Worm (Caenorhabditis elegans) whole organism, early embryonic: Measurements from ENCODE around the gene unc-51.

ENCODE experiments used
- aly-1 ChIP-seq: sonication (generic microtip); optimal IDR thresholded peaks from 2 replicates; lab custom pipeline; 2016; ENCODE audit warnings: missing genetic modification characterization, missing compliant biosample characterization
- ama-1 ChIP-seq: fragments of 150-350 bp; optimal IDR thresholded peaks from 2 replicates; lab custom pipeline; 2014
- ceh-13 ChIP-seq: fragments of 200-800 bp; sonication (Bioruptor generic); optimal IDR thresholded peaks from 2 replicates; lab custom pipeline; 2018; ENCODE audit warnings: mild to moderate bottlenecking, missing genetic modification characterization, missing compliant biosample characterization
- ceh-36 ChIP-seq: sonication (generic microtip); optimal IDR thresholded peaks from 2 replicates; lab custom pipeline; 2016; ENCODE audit warnings: missing genetic modification characterization, inconsistent platforms, missing compliant biosample characterization
- flt-1 ChIP-seq: fragments of 200-800 bp; sonication (Bioruptor generic); IDR thresholded peaks from 2 replicates; pipeline ENCODE4 v1.3.6; 2022; ENCODE audit warnings: missing genetic modification characterization, missing compliant biosample characterization
- hmbx-1 ChIP-seq: sonication (generic microtip); optimal IDR thresholded peaks from 2 replicates; lab custom pipeline; 2016; ENCODE audit warnings: mild to moderate bottlenecking, missing genetic modification characterization, missing compliant biosample characterization
- hmg-4 ChIP-seq: fragments of 200-800 bp; sonication (Bioruptor generic); optimal IDR thresholded peaks from 2 replicates; lab custom pipeline; 2018; ENCODE audit warnings: mild to moderate bottlenecking, missing genetic modification characterization, missing compliant biosample characterization
- hnd-1 ChIP-seq: sonication (generic microtip); optimal IDR thresholded peaks from 2 replicates; lab custom pipeline; 2016; ENCODE audit warnings: missing genetic modification characterization, missing compliant biosample characterization
- scrt-1 ChIP-seq: fragments of 200-800 bp; sonication (Bioruptor generic); IDR thresholded peaks from 2 replicates; pipeline ENCODE4 v1.3.6; 2022; ENCODE audit warnings: missing genetic modification characterization, missing compliant biosample characterization
- tbx-37 ChIP-seq: fragments of 200-800 bp; sonication (Bioruptor generic); conservative IDR thresholded peaks from 2 replicates; pipeline ENCODE4 v1.3.6; 2022; ENCODE audit warnings: missing genetic modification reagents, missing genetic modification characterization, missing compliant biosample characterization

DNA sequence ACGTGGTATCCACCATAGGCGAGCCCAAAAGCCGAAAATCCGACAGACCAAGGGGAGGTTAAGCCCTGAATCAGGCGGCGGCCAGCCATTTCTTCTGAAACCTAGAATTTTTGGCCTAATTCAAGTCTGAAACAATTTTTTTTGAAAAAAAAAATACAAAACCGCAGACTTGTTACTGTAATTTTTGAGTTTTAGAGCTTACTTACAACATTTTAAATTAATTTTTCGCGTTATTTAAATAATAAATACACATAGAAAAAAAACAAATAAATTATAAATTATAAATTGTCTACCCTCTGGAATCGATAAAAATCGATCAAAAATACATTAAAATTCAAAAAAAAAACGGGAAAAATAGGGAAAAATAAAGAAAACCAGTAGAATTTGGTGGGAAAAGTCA, 57.8 kb downstream of the unc-51 start, which contains the start of gene dhs-24:
- no peak for TF ChIP-seq ama-1 (lab: Kevin White, UChicago)
- no peak for TF ChIP-seq tbx-37
- no peak for TF ChIP-seq hmbx-1 (tag; lab: Kevin White, UChicago)
- no peak for TF ChIP-seq scrt-1 (GFP tag; lab: Robert Waterston, UW)
- TF ChIP-seq flt-1 (GFP tag; lab: Robert Waterston, UW), result no peak
- TF ChIP-seq ceh-13 (GFP tag; lab: Kevin White, UChicago), result no peak
- TF ChIP-seq aly-1 (tag; lab: Kevin White, UChicago), result no peak
- no peak for TF ChIP-seq hmg-4 (GFP tag; lab: Kevin White, UChicago)
- TF ChIP-seq hnd-1, result no peak
- no peak for TF ChIP-seq ceh-36 (tag; lab: Kevin White, UChicago)
